Fruit fly (Drosophila melanogaster) whole organism, embryonic: ENCODE data around the gene CG32121.

ENCODE experiments used
- B-H2 ChIP-seq: fragments of 200-800 bp; sonication (Bioruptor generic); optimal IDR thresholded peaks from 2 replicates; lab custom pipeline; 2018; ENCODE audit warnings: missing biosample characterization, mild to moderate bottlenecking, missing genetic modification characterization
- CG11456 ChIP-seq: fragments of 200-800 bp; sonication (Bioruptor generic); IDR thresholded peaks from 3 replicates; pipeline ENCODE4 v1.3.6; 2022; ENCODE audit warnings: missing biosample characterization, missing genetic modification characterization
- CG12391 ChIP-seq: fragments of 200-800 bp; sonication (Bioruptor generic); optimal IDR thresholded peaks from 3 replicates; lab custom pipeline; 2018; ENCODE audit warnings: missing biosample characterization, mild to moderate bottlenecking, missing genetic modification characterization, moderate library complexity
- CG12659 ChIP-seq: fragments of 200-800 bp; sonication (Bioruptor generic); optimal IDR thresholded peaks from 3 replicates; lab custom pipeline; 2017; ENCODE audit warnings: mild to moderate bottlenecking, missing biosample characterization, missing genetic modification reagents, missing genetic modification characterization
- CG14014 ChIP-seq: fragments of 200-800 bp; sonication (Bioruptor generic); IDR thresholded peaks from 2 replicates; pipeline ENCODE4 v1.3.6; 2022; ENCODE audit warnings: missing biosample characterization, missing genetic modification characterization
- CG15479 ChIP-seq: fragments of 200-800 bp; sonication (Bioruptor generic); optimal IDR thresholded peaks from 3 replicates; lab custom pipeline; 2019; ENCODE audit warnings: missing biosample characterization, mild to moderate bottlenecking, missing genetic modification characterization, moderate library complexity
- CG17186 ChIP-seq: fragments of 200-800 bp; sonication (Bioruptor generic); optimal IDR thresholded peaks from 3 replicates; lab custom pipeline; 2017; ENCODE audit warnings: missing biosample characterization, missing genetic modification reagents, missing genetic modification characterization
- CG17361 ChIP-seq: fragments of 200-800 bp; sonication (Bioruptor generic); IDR thresholded peaks from 3 replicates; pipeline ENCODE4 v1.3.6; 2022; ENCODE audit warnings: missing biosample characterization, missing genetic modification characterization
- CG17829 ChIP-seq: fragments of 200-800 bp; optimal IDR thresholded peaks from 2 replicates; lab custom pipeline; 2019; ENCODE audit warnings: missing biosample characterization, mild to moderate bottlenecking, missing genetic modification characterization, moderate library complexity
- CG18011 ChIP-seq: fragments of 200-800 bp; sonication (Bioruptor generic); optimal IDR thresholded peaks from 2 replicates; lab custom pipeline; 2017; ENCODE audit warnings: missing biosample characterization, missing genetic modification characterization, mild to moderate bottlenecking, moderate library complexity, missing genotype
- CG2116 ChIP-seq: fragments of 200-800 bp; sonication (Bioruptor generic); optimal IDR thresholded peaks from 3 replicates; lab custom pipeline; 2018; ENCODE audit warnings: missing biosample characterization, mild to moderate bottlenecking, missing genetic modification characterization
- CG2129 ChIP-seq: fragments of 200-800 bp; sonication (Bioruptor generic); IDR thresholded peaks from 2 replicates; pipeline ENCODE4 v1.3.6; 2022; ENCODE audit warnings: missing biosample characterization, missing genetic modification characterization; ENCODE audit not compliant: partially characterized antibody
- CG2712 ChIP-seq: fragments of 200-800 bp; optimal IDR thresholded peaks from 3 replicates; lab custom pipeline; 2019; ENCODE audit warnings: missing biosample characterization, mild to moderate bottlenecking, missing genetic modification characterization, moderate library complexity
- CG4360 ChIP-seq: fragments of 200-800 bp; sonication (Bioruptor generic); IDR thresholded peaks from 2 replicates; pipeline ENCODE4 v1.3.6; 2022; ENCODE audit warnings: missing biosample characterization, missing genetic modification characterization
- CG4617 ChIP-seq: fragments of 200-800 bp; sonication (Bioruptor generic); optimal IDR thresholded peaks from 3 replicates; lab custom pipeline; 2016; ENCODE audit warnings: missing biosample characterization, missing genetic modification characterization, borderline replicate concordance
- CG7357 ChIP-seq: fragments of 200-800 bp; sonication (Bioruptor generic); IDR thresholded peaks from 3 replicates; pipeline ENCODE4 v1.3.6; 2022; ENCODE audit warnings: missing biosample characterization, missing genetic modification characterization
- CG9437 ChIP-seq: fragments of 200-800 bp; sonication (Bioruptor generic); optimal IDR thresholded peaks from 2 replicates; lab custom pipeline; 2018; ENCODE audit warnings: missing biosample characterization, mild to moderate bottlenecking, missing genetic modification characterization
- CG9797 ChIP-seq: fragments of 200-800 bp; sonication (Bioruptor generic); optimal IDR thresholded peaks from 3 replicates; lab custom pipeline; 2018; ENCODE audit warnings: missing biosample characterization, mild to moderate bottlenecking, missing genetic modification characterization
- CG9817 ChIP-seq: fragments of 200-800 bp; sonication (Bioruptor generic); optimal IDR thresholded peaks from 2 replicates; lab custom pipeline; 2018; ENCODE audit warnings: missing biosample characterization, mild to moderate bottlenecking, missing genetic modification characterization, moderate library complexity
- CTCF ChIP-seq: fragments of 200-800 bp; sonication (Bioruptor generic); optimal IDR thresholded peaks from 2 replicates; lab custom pipeline; 2017; ENCODE audit warnings: missing biosample characterization, mild to moderate bottlenecking, missing genetic modification characterization, moderate library complexity
- CoRest ChIP-seq: fragments of 200-800 bp; sonication (Bioruptor generic); optimal IDR thresholded peaks from 3 replicates; lab custom pipeline; 2018; ENCODE audit warnings: missing biosample characterization, mild to moderate bottlenecking, missing genetic modification characterization, moderate library complexity
- Dp ChIP-seq: fragments of 200-800 bp; sonication (Bioruptor generic); optimal IDR thresholded peaks from 2 replicates; lab custom pipeline; 2018; ENCODE audit warnings: missing biosample characterization, mild to moderate bottlenecking, missing genetic modification characterization, moderate library complexity
- H15 ChIP-seq: fragments of 200-800 bp; sonication (Bioruptor generic); IDR thresholded peaks from 3 replicates; pipeline ENCODE4 v1.3.6; 2022; ENCODE audit warnings: missing biosample characterization, missing genetic modification characterization
- HHEX ChIP-seq: fragments of 200-800 bp; sonication (Bioruptor generic); optimal IDR thresholded peaks from 3 replicates; lab custom pipeline; 2017; ENCODE audit warnings: missing biosample characterization, mild to moderate bottlenecking, missing genetic modification characterization, missing genetic modification reagents
- Lhr ChIP-seq: fragments of 200-800 bp; sonication (Bioruptor generic); optimal IDR thresholded peaks from 3 replicates; lab custom pipeline; 2017; ENCODE audit warnings: mild to moderate bottlenecking, missing biosample characterization, missing genetic modification reagents, missing genetic modification characterization
- MBD-R2 ChIP-seq: fragments of 200-800 bp; sonication (Bioruptor generic); IDR thresholded peaks from 2 replicates; pipeline ENCODE4 v1.3.6; 2022; ENCODE audit warnings: missing biosample characterization, missing genetic modification characterization
- MESR4 ChIP-seq: fragments of 200-800 bp; sonication (Bioruptor generic); optimal IDR thresholded peaks from 2 replicates; lab custom pipeline; 2018; ENCODE audit warnings: missing biosample characterization, mild to moderate bottlenecking, missing genetic modification characterization, moderate library complexity
- Mrtf ChIP-seq: fragments of 200-800 bp; sonication (Bioruptor generic); IDR thresholded peaks from 3 replicates; pipeline ENCODE4 v1.3.6; 2022; ENCODE audit warnings: missing biosample characterization, missing genetic modification characterization
- Myb ChIP-seq: fragments of 200-800 bp; sonication (Bioruptor generic); optimal IDR thresholded peaks from 2 replicates; lab custom pipeline; 2016; ENCODE audit warnings: missing biosample characterization, missing genetic modification characterization
- Nf-YC ChIP-seq: fragments of 200-800 bp; optimal IDR thresholded peaks from 3 replicates; lab custom pipeline; 2019; ENCODE audit warnings: missing biosample characterization, mild to moderate bottlenecking, missing genetic modification characterization, moderate library complexity
- Scr ChIP-seq: fragments of 200-800 bp; sonication (Bioruptor generic); IDR thresholded peaks from 2 replicates; pipeline ENCODE4 v1.3.6; 2022; ENCODE audit warnings: missing biosample characterization, missing genetic modification characterization; ENCODE audit not compliant: partially characterized antibody
- Side ChIP-seq: fragments of 200-800 bp; sonication (Bioruptor generic); optimal IDR thresholded peaks from 2 replicates; lab custom pipeline; 2016; ENCODE audit warnings: missing biosample characterization, missing genetic modification characterization
- Sry-δ ChIP-seq: fragments of 200-800 bp; sonication (Bioruptor generic); optimal IDR thresholded peaks from 2 replicates; lab custom pipeline; 2016; ENCODE audit warnings: missing biosample characterization, missing genetic modification characterization
- bsh ChIP-seq, 2 experiments: fragments of 200-800 bp; sonication (Bioruptor generic); optimal IDR thresholded peaks; 2 replicates each; lab custom pipeline; 2017 to 2018; ENCODE audit warnings: mild to moderate bottlenecking in 2 of 2, missing biosample characterization in 2 of 2, missing genetic modification characterization in 2 of 2, moderate library complexity in 1 of 2
- chinmo ChIP-seq: fragments of 200-800 bp; sonication (Bioruptor generic); IDR thresholded peaks from 4 replicates; pipeline ENCODE4 v1.3.6; 2022; ENCODE audit warnings: missing biosample characterization, missing genetic modification characterization; ENCODE audit not compliant: partially characterized antibody
- esg ChIP-seq: fragments of 200-800 bp; sonication (Bioruptor generic); conservative IDR thresholded peaks from 2 replicates; pipeline ENCODE4 v1.3.6; 2022; ENCODE audit warnings: missing biosample characterization, missing genetic modification characterization
- ewg ChIP-seq: fragments of 200-800 bp; sonication (Bioruptor generic); optimal IDR thresholded peaks from 3 replicates; lab custom pipeline; 2017; ENCODE audit warnings: mild to moderate bottlenecking, missing biosample characterization, missing genetic modification reagents, missing genetic modification characterization
- lola ChIP-seq, 3 experiments: fragments of >200 bp in 2 of 3; fragments of 200-800 bp in 1 of 3; sonication (Bioruptor generic) in 1 of 3; optimal IDR thresholded peaks; 2 replicates each; lab custom pipeline; 2017 to 2019; ENCODE audit warnings: missing biosample characterization in 3 of 3, missing genetic modification characterization in 3 of 3, mild to moderate bottlenecking in 1 of 3, moderate library complexity in 1 of 3
- luna ChIP-seq: fragments of 200-800 bp; sonication (Bioruptor generic); optimal IDR thresholded peaks from 2 replicates; lab custom pipeline; 2016; ENCODE audit warnings: missing biosample characterization, missing genetic modification characterization
- nmo ChIP-seq: fragments of 200-800 bp; sonication (Bioruptor generic); optimal IDR thresholded peaks from 2 replicates; lab custom pipeline; 2018; ENCODE audit warnings: missing biosample characterization, mild to moderate bottlenecking, missing genetic modification characterization, moderate library complexity
- phol ChIP-seq: fragments of 200-800 bp; sonication (Bioruptor generic); optimal IDR thresholded peaks from 3 replicates; lab custom pipeline; 2018; ENCODE audit warnings: missing biosample characterization, mild to moderate bottlenecking, missing genetic modification characterization, moderate library complexity
- pzg ChIP-seq: fragments of 200-800 bp; sonication (Bioruptor generic); optimal IDR thresholded peaks from 3 replicates; lab custom pipeline; 2018; ENCODE audit warnings: missing biosample characterization, mild to moderate bottlenecking, missing genetic modification characterization, moderate library complexity
- ro ChIP-seq: fragments of 200-800 bp; sonication (Bioruptor generic); IDR thresholded peaks from 2 replicates; pipeline ENCODE4 v1.3.6; 2022; ENCODE audit warnings: missing biosample characterization, missing genetic modification characterization
- stwl ChIP-seq: fragments of 200-800 bp; sonication (Bioruptor generic); optimal IDR thresholded peaks from 3 replicates; lab custom pipeline; 2018; ENCODE audit warnings: missing biosample characterization, mild to moderate bottlenecking, missing genetic modification characterization, moderate library complexity
- toy ChIP-seq: fragments of 200-800 bp; sonication (Bioruptor generic); IDR thresholded peaks from 2 replicates; pipeline ENCODE4 v1.3.6; 2022; ENCODE audit warnings: missing biosample characterization, missing genetic modification characterization
- tup ChIP-seq: fragments of 200-800 bp; sonication (Bioruptor generic); optimal IDR thresholded peaks from 2 replicates; lab custom pipeline; 2016; ENCODE audit warnings: missing biosample characterization, mild to moderate bottlenecking, missing genetic modification characterization, moderate library complexity
- vvl ChIP-seq: fragments of 200-800 bp; sonication (Bioruptor generic); IDR thresholded peaks from 2 replicates; pipeline ENCODE4 v1.3.6; 2022; ENCODE audit warnings: missing biosample characterization, missing genetic modification characterization

Gene CG32121

DNA sequence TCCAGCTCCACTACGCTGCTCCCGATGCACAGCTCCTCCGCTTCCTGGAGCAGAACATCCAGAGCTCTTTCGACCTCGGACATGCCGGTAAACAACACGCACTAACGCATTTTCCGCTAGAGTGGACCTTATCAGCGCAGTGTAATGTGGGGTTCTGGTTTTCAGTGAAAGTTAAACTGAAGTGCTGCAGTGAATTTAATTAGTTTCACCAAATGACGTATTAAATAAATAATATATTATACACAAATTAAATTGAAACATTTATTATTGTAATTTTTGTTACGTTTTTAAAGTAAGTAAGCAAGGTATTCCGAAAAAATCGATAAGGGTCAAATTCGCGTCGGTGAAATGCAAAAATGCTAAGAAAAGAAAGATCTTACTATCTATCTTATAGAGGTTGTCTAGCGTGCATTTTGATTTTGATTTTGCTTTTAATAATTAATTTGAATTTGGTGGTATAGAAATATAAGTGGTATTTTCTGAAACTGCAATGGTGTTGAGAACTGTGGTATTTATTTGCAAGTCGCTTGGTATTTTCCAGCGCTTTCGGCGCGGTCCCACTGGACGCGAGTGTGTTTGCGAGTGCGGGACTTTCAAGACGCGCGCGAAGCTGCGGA, 28.1 kb upstream of the CG32121 start, which contains the start of the genes JMJD7 and CG10738 (continued):
- peak; percentile 45; the same call in 1 of the 3 replicates for TF ChIP-seq CG7357 (GFP tag; lab: Robert Waterston, UW)
- peak; percentile 2 for TF ChIP-seq Sry-δ (GFP tag; lab: Kevin White, UChicago)
- TF ChIP-seq Mrtf, result peak; percentile 60
- TF ChIP-seq toy (GFP tag; lab: Robert Waterston, UW), result peak; percentile 25; the same call in 1 of the 2 replicates
- peak; percentile 88 for TF ChIP-seq vvl (GFP tag; lab: Robert Waterston, UW)
- TF ChIP-seq CG14014 (GFP tag; lab: Robert Waterston, UW), result peak; percentile 83
- peak; percentile 86 for TF ChIP-seq CG11456 (GFP tag; lab: Robert Waterston, UW)
- peak; percentile 35 for TF ChIP-seq CG9817 (tag; lab: Kevin White, UChicago)
- TF ChIP-seq luna (GFP tag; lab: Kevin White, UChicago), result no peak
- TF ChIP-seq tup (GFP tag; lab: Kevin White, UChicago), result peak; percentile 74
- peak; percentile 60; the same call in 2 of the 3 replicates for TF ChIP-seq H15 (GFP tag; lab: Robert Waterston, UW)
- TF ChIP-seq ro (GFP tag; lab: Robert Waterston, UW), result 0 out of 2 replicates have a peak, but pooled peaks have one; percentile 16
- TF ChIP-seq CG12659, result peak; percentile 18
- TF ChIP-seq CG17361 (GFP tag; lab: Robert Waterston, UW), result peak; percentile 42; the same call in 1 of the 3 replicates
- TF ChIP-seq, all 482 proteins: peak for 231

- TF ChIP-seq CG2712 (tag; lab: Kevin White, UChicago) (peak; percentile 47), CoRest (tag; lab: Kevin White, UChicago) (peak; percentile 18), nmo (GFP tag; lab: Kevin White, UChicago) (peak; percentile 8), bsh (GFP tag; optimal IDR thresholded peaks at IDR 0.05; lab: Kevin White, UChicago) (peak in 1 of 2 experiments; percentile 95), CG15479 (GFP tag; lab: Kevin White, UChicago) (peak; percentile 68), CG18011 (GFP tag; lab: Kevin White, UChicago) (no peak), MESR4 (GFP tag; lab: Kevin White, UChicago) (peak; percentile 42), CG12391 (tag; lab: Kevin White, UChicago) (peak; percentile 9), Myb (peak; percentile 35), lola (GFP tag; optimal IDR thresholded peaks at IDR 0.05; lab: Kevin White, UChicago) (no peak), Nf-YC (tag; lab: Kevin White, UChicago) (no peak), CG17829 (tag; lab: Kevin White, UChicago) (peak; percentile 38), CTCF (peak; percentile 43), pzg (GFP tag; lab: Kevin White, UChicago) (peak; percentile 46), Lhr (peak; percentile 17), ewg (GFP tag; lab: Kevin White, UChicago) (peak; percentile 60), chinmo (no peak), Side (GFP tag; lab: Kevin White, UChicago) (no peak), CG2116 (GFP tag; lab: Kevin White, UChicago) (peak; percentile 18), CG9797 (GFP tag; lab: Kevin White, UChicago) (peak; percentile 69), CG2129 (GFP tag; lab: Robert Waterston, UW) (no peak), MBD-R2 (GFP tag; lab: Robert Waterston, UW) (peak; percentile 96), stwl (tag; lab: Kevin White, UChicago) (peak; percentile 89), HHEX (GFP tag; lab: Kevin White, UChicago) (no peak), CG4360 (GFP tag; lab: Robert Waterston, UW) (0 out of 2 replicates have a peak, but pooled peaks have one; percentile 18), esg (GFP tag; lab: Robert Waterston, UW) (no peak), CG17186 (GFP tag; lab: Kevin White, UChicago) (peak; percentile 26), B-H2 (GFP tag; lab: Kevin White, UChicago) (no peak), Dp (GFP tag; lab: Kevin White, UChicago) (peak; percentile 75), CG9437 (no peak), CG4617 (GFP tag; lab: Kevin White, UChicago) (peak; percentile 39), phol (tag; lab: Kevin White, UChicago) (peak; percentile 27), Scr (GFP tag; lab: Robert Waterston, UW) (0 out of 2 replicates have a peak, but pooled peaks have one; percentile 16)
These were observed 20.3 kb upstream of the CG32121 start, which contains the start of gene cmb for dm6 chr3L:13442400-13442799. Gene cmb, plus strand, starts transcription at chr3L:13442594.
